Fruit fly (Drosophila melanogaster) whole organism, embryonic: Measurements from ENCODE around the gene CG44158.

ENCODE experiments used
- Blimp-1 ChIP-seq: fragments of 200-800 bp; sonication (Bioruptor generic); optimal IDR thresholded peaks from 3 replicates; lab custom pipeline; 2018; ENCODE audit warnings: missing biosample characterization, missing genetic modification characterization, mild to moderate bottlenecking, moderate library complexity, missing genetic modification reagents
- BtbVII ChIP-seq: fragments of 200-800 bp; sonication (Bioruptor generic); optimal IDR thresholded peaks from 3 replicates; lab custom pipeline; 2017; ENCODE audit warnings: missing biosample characterization, mild to moderate bottlenecking, missing genetic modification characterization
- CG10321 ChIP-seq: fragments of 200-800 bp; sonication (Bioruptor generic); IDR thresholded peaks from 2 replicates; pipeline ENCODE4 v1.3.6; 2022; ENCODE audit warnings: missing biosample characterization, missing genetic modification characterization
- CG10543 ChIP-seq: fragments of 200-800 bp; sonication (Bioruptor generic); optimal IDR thresholded peaks from 3 replicates; lab custom pipeline; 2017; ENCODE audit warnings: missing biosample characterization, mild to moderate bottlenecking, missing genetic modification characterization, moderate library complexity
- CG11398 ChIP-seq: fragments of 200-800 bp; sonication (Bioruptor generic); optimal IDR thresholded peaks from 2 replicates; lab custom pipeline; 2016; ENCODE audit warnings: missing biosample characterization, missing genetic modification characterization
- CG11456 ChIP-seq: fragments of 200-800 bp; sonication (Bioruptor generic); IDR thresholded peaks from 3 replicates; pipeline ENCODE4 v1.3.6; 2022; ENCODE audit warnings: missing biosample characterization, missing genetic modification characterization
- CG11723 ChIP-seq: fragments of 200-800 bp; sonication (Bioruptor generic); optimal IDR thresholded peaks from 2 replicates; lab custom pipeline; 2017; ENCODE audit warnings: missing biosample characterization, mild to moderate bottlenecking, missing genetic modification characterization
- CG12155 ChIP-seq: fragments of 200-800 bp; sonication (Bioruptor generic); optimal IDR thresholded peaks from 3 replicates; lab custom pipeline; 2016; ENCODE audit warnings: missing biosample characterization, missing genetic modification characterization
- CG12391 ChIP-seq: fragments of 200-800 bp; sonication (Bioruptor generic); optimal IDR thresholded peaks from 3 replicates; lab custom pipeline; 2018; ENCODE audit warnings: missing biosample characterization, mild to moderate bottlenecking, missing genetic modification characterization, moderate library complexity
- CG15601 ChIP-seq: fragments of 200-800 bp; sonication (Bioruptor generic); optimal IDR thresholded peaks from 3 replicates; lab custom pipeline; 2019; ENCODE audit warnings: missing biosample characterization, mild to moderate bottlenecking, missing genetic modification characterization, moderate library complexity
- CG17802 ChIP-seq: fragments of 200-800 bp; sonication (Bioruptor generic); optimal IDR thresholded peaks from 2 replicates; lab custom pipeline; 2018; ENCODE audit warnings: missing biosample characterization, mild to moderate bottlenecking, missing genetic modification characterization, moderate library complexity
- CG17912 ChIP-seq: fragments of 200-800 bp; sonication (Bioruptor generic); optimal IDR thresholded peaks from 2 replicates; lab custom pipeline; 2018; ENCODE audit warnings: missing biosample characterization, mild to moderate bottlenecking, missing genetic modification characterization
- CG31224 ChIP-seq: fragments of 200-800 bp; sonication (Bioruptor generic); IDR thresholded peaks from 2 replicates; pipeline ENCODE4 v1.3.6; 2022; ENCODE audit warnings: missing biosample characterization, missing genetic modification characterization
- CG3407 ChIP-seq: fragments of 200-800 bp; sonication (Bioruptor generic); optimal IDR thresholded peaks from 2 replicates; lab custom pipeline; 2018; ENCODE audit warnings: missing biosample characterization, mild to moderate bottlenecking, missing genetic modification characterization
- CG4854 ChIP-seq: fragments of 200-800 bp; sonication (Bioruptor generic); optimal IDR thresholded peaks from 2 replicates; lab custom pipeline; 2016; ENCODE audit warnings: missing biosample characterization, missing genetic modification characterization, inconsistent platforms
- CG6813 ChIP-seq: fragments of 200-800 bp; sonication (Bioruptor generic); optimal IDR thresholded peaks from 2 replicates; lab custom pipeline; 2017; ENCODE audit warnings: missing biosample characterization, missing genetic modification characterization, mild to moderate bottlenecking, moderate library complexity, missing genetic modification reagents
- CG7271 ChIP-seq: fragments of 200-800 bp; sonication (Bioruptor generic); optimal IDR thresholded peaks from 2 replicates; lab custom pipeline; 2018; ENCODE audit warnings: missing biosample characterization, mild to moderate bottlenecking, missing genetic modification characterization, moderate library complexity
- CG7928 ChIP-seq: fragments of 200-800 bp; sonication (Bioruptor generic); optimal IDR thresholded peaks from 2 replicates; lab custom pipeline; 2017; ENCODE audit warnings: missing biosample characterization, mild to moderate bottlenecking, missing genetic modification characterization
- CG9727 ChIP-seq: fragments of 200-800 bp; sonication (Bioruptor generic); optimal IDR thresholded peaks from 3 replicates; lab custom pipeline; 2017; ENCODE audit warnings: missing biosample characterization, mild to moderate bottlenecking, missing genetic modification characterization
- CG9797 ChIP-seq: fragments of 200-800 bp; sonication (Bioruptor generic); optimal IDR thresholded peaks from 3 replicates; lab custom pipeline; 2018; ENCODE audit warnings: missing biosample characterization, mild to moderate bottlenecking, missing genetic modification characterization
- CG9932 ChIP-seq: fragments of 200-800 bp; sonication (Bioruptor generic); IDR thresholded peaks from 2 replicates; pipeline ENCODE4 v1.3.6; 2022; ENCODE audit warnings: missing biosample characterization, missing genetic modification characterization
- CTCF ChIP-seq: fragments of 200-800 bp; sonication (Bioruptor generic); optimal IDR thresholded peaks from 2 replicates; lab custom pipeline; 2017; ENCODE audit warnings: missing biosample characterization, mild to moderate bottlenecking, missing genetic modification characterization, moderate library complexity
- Camta ChIP-seq: fragments of 200-800 bp; sonication (Bioruptor generic); optimal IDR thresholded peaks from 2 replicates; lab custom pipeline; 2016; ENCODE audit warnings: missing biosample characterization, missing genetic modification characterization
- Dek ChIP-seq: fragments of 200-800 bp; sonication (Bioruptor generic); optimal IDR thresholded peaks from 3 replicates; lab custom pipeline; 2019; ENCODE audit warnings: missing biosample characterization, mild to moderate bottlenecking, missing genetic modification characterization, moderate library complexity
- Dip3 ChIP-seq: fragments of 200-800 bp; sonication (Bioruptor generic); optimal IDR thresholded peaks from 3 replicates; lab custom pipeline; 2016; ENCODE audit warnings: missing biosample characterization, missing genetic modification characterization
- E2f1 ChIP-seq: fragments of 200-800 bp; sonication (Bioruptor generic); IDR thresholded peaks from 2 replicates; pipeline ENCODE4 v1.3.6; 2022; ENCODE audit warnings: missing biosample characterization, missing genetic modification characterization
- Eip74EF ChIP-seq, 2 experiments: fragments of 200-800 bp in 1 of 2; fragments of >200 bp in 1 of 2; sonication (Bioruptor generic) in 1 of 2; optimal IDR thresholded peaks; 2 replicates each; lab custom pipeline; 2017 to 2019; ENCODE audit warnings: missing biosample characterization in 2 of 2, missing genetic modification characterization in 2 of 2, mild to moderate bottlenecking in 1 of 2, moderate library complexity in 1 of 2
- Fer1 ChIP-seq: fragments of 200-800 bp; sonication (Bioruptor generic); optimal IDR thresholded peaks from 2 replicates; lab custom pipeline; 2017; ENCODE audit warnings: missing biosample characterization, mild to moderate bottlenecking, missing genetic modification characterization
- GATAe ChIP-seq: fragments of 200-800 bp; sonication (Bioruptor generic); conservative IDR thresholded peaks from 2 replicates; pipeline ENCODE4 v1.3.6; 2022; ENCODE audit warnings: missing biosample characterization, missing genetic modification characterization
- Max ChIP-seq: fragments of 200-800 bp; sonication (Bioruptor generic); optimal IDR thresholded peaks from 2 replicates; lab custom pipeline; 2016; ENCODE audit warnings: missing biosample characterization, mild to moderate bottlenecking, missing genetic modification characterization
- Optix ChIP-seq: fragments of 200-800 bp; sonication (Bioruptor generic); IDR thresholded peaks from 3 replicates; pipeline ENCODE4 v1.3.6; 2022; ENCODE audit warnings: missing biosample characterization, missing genetic modification characterization
- Sox102F ChIP-seq: fragments of 200-800 bp; sonication (Bioruptor generic); optimal IDR thresholded peaks from 2 replicates; lab custom pipeline; 2018; ENCODE audit warnings: missing biosample characterization, mild to moderate bottlenecking, missing genetic modification characterization, moderate library complexity
- ase ChIP-seq: fragments of 200-800 bp; sonication (Bioruptor generic); IDR thresholded peaks from 3 replicates; pipeline ENCODE4 v1.3.6; 2022; ENCODE audit warnings: missing biosample characterization, missing genetic modification characterization
- dimm ChIP-seq: fragments of 200-800 bp; sonication (Bioruptor generic); IDR thresholded peaks from 2 replicates; pipeline ENCODE4 v1.3.6; 2022; ENCODE audit warnings: missing biosample characterization, missing genetic modification characterization
- eyg ChIP-seq: fragments of 200-800 bp; sonication (Bioruptor generic); optimal IDR thresholded peaks from 3 replicates; lab custom pipeline; 2016; ENCODE audit warnings: missing biosample characterization, missing genetic modification characterization
- gce ChIP-seq: fragments of 200-800 bp; sonication (Bioruptor generic); IDR thresholded peaks from 3 replicates; pipeline ENCODE4 v1.3.6; 2022; ENCODE audit warnings: missing biosample characterization, missing genetic modification characterization
- kni ChIP-seq: fragments of 200-800 bp; sonication (Bioruptor generic); optimal IDR thresholded peaks from 3 replicates; lab custom pipeline; 2017; ENCODE audit warnings: mild to moderate bottlenecking, missing biosample characterization, missing genetic modification reagents, missing genetic modification characterization
- otp ChIP-seq: fragments of 200-800 bp; sonication (Bioruptor generic); IDR thresholded peaks from 3 replicates; pipeline ENCODE4, ENCODE4 v1.3.6; 2022; ENCODE audit warnings: missing biosample characterization, missing genetic modification characterization
- pan ChIP-seq, 4 experiments: fragments of >200 bp in 3 of 4; fragments of 200-800 bp in 1 of 4; sonication (Bioruptor generic) in 1 of 4; optimal IDR thresholded peaks in 3 of 4; IDR thresholded peaks in 1 of 4; 2 replicates each; pipeline versions ENCODE4 v1.3.6 to Lab custom; 2017 to 2022; ENCODE audit warnings: missing biosample characterization in 2 of 4, missing genetic modification characterization in 2 of 4, mixed read lengths in 1 of 4
- pros ChIP-seq: fragments of 200-800 bp; sonication (Bioruptor generic); optimal IDR thresholded peaks from 3 replicates; lab custom pipeline; 2019; ENCODE audit warnings: missing biosample characterization, mild to moderate bottlenecking, missing genetic modification characterization, moderate library complexity
- sob ChIP-seq: fragments of 200-800 bp; sonication (Bioruptor generic); IDR thresholded peaks from 2 replicates; pipeline ENCODE4 v1.3.6; 2022; ENCODE audit warnings: missing biosample characterization, missing genetic modification characterization
- sr ChIP-seq: fragments of 200-800 bp; sonication (Bioruptor generic); IDR thresholded peaks from 3 replicates; pipeline ENCODE4 v1.3.6; 2022; ENCODE audit warnings: missing biosample characterization, missing genetic modification characterization
- tll ChIP-seq, 2 experiments: fragments of 200-800 bp in 1 of 2; fragments of >200 bp in 1 of 2; sonication (Bioruptor generic) in 1 of 2; optimal IDR thresholded peaks; 2 replicates each; lab custom pipeline; 2017 to 2019; ENCODE audit warnings: missing biosample characterization in 2 of 2, missing genetic modification characterization in 2 of 2, mild to moderate bottlenecking in 1 of 2, moderate library complexity in 1 of 2
- tna ChIP-seq: fragments of 200-800 bp; sonication (Bioruptor generic); IDR thresholded peaks from 2 replicates; pipeline ENCODE4 v1.3.6; 2022; ENCODE audit warnings: missing biosample characterization, missing genetic modification characterization; ENCODE audit not compliant: partially characterized antibody
- vvl ChIP-seq: fragments of 200-800 bp; sonication (Bioruptor generic); IDR thresholded peaks from 2 replicates; pipeline ENCODE4 v1.3.6; 2022; ENCODE audit warnings: missing biosample characterization, missing genetic modification characterization
- yki ChIP-seq: fragments of >200 bp; optimal IDR thresholded peaks from 3 replicates; lab custom pipeline; 2018
- zen2 ChIP-seq: fragments of 200-800 bp; sonication (Bioruptor generic); IDR thresholded peaks from 3 replicates; pipeline ENCODE4 v1.3.6; 2022; ENCODE audit warnings: missing biosample characterization, missing genetic modification characterization; ENCODE audit not compliant: partially characterized antibody
- zfh2 ChIP-seq: fragments of 200-800 bp; sonication (Bioruptor generic); optimal IDR thresholded peaks from 2 replicates; lab custom pipeline; 2016; ENCODE audit warnings: missing biosample characterization, missing genetic modification characterization

Gene CG44158

DNA sequence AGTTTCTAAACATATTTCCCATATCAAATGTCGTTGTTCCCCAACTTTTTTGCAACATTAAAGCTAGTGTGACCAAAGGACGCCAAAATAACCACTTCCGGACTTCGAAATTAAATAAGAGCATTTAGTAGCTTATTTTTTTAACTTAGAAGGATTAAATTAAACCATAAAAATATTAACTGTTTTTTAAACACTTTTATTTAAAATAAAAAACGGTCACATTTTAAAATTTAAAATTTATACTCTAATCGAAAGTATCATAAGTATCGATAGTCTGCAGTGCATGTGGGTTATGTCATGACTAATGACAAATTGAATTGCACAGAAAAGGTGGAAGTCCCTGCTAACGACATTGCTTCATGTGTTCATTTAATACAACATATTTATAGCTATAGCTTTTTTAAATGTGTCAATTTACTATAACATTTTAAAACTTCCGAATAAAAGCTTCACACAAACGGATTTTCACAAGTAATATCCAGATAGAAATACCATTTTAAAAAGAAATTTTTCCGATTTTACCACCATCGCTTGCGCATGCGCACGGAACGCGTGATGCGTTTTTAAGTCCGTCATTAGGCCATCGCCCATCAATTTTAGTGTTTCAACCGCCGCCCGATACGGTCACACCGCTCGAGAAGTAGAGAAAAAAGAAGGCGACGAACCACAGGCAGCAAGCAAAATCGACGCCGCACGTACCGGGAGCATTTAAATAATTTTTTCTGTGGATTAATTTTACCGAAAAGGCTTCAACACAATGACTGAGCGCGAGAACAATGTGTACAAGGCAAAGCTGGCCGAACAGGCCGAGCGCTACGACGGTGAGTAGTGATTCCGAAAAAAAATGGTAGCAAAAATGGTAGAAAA, 33.7 kb downstream of the CG44158 start, which contains the start of the genes CG7156 and 14-3-3epsilon (continued):
- peak; percentile 71 for TF ChIP-seq CG15601 (tag; lab: Kevin White, UChicago)
- TF ChIP-seq GATAe (GFP tag; lab: Robert Waterston, UW): no peak
- TF ChIP-seq E2f1 (GFP tag; lab: Robert Waterston, UW): 0 out of 2 replicates have a peak, but pooled peaks have one; percentile 45
- TF ChIP-seq ase (GFP tag; lab: Robert Waterston, UW): 0 out of 3 replicates have a peak, but pooled peaks have one; percentile 5
- TF ChIP-seq CTCF (GFP tag; lab: Kevin White, UChicago): peak; percentile 66
- TF ChIP-seq CG17912 (GFP tag; lab: Kevin White, UChicago): no peak
- no peak for TF ChIP-seq sr (GFP tag; lab: Robert Waterston, UW)
- peak; percentile 25 for TF ChIP-seq Camta (GFP tag; lab: Kevin White, UChicago)
- TF ChIP-seq dimm (GFP tag; lab: Robert Waterston, UW): no peak
- TF ChIP-seq Blimp-1: no peak
- TF ChIP-seq Dip3: no peak
- 0 out of 2 replicates have a peak, but pooled peaks have one; percentile 3 for TF ChIP-seq CG9932 (GFP tag; lab: Robert Waterston, UW)
- peak; percentile 77 for TF ChIP-seq CG12391 (tag; lab: Kevin White, UChicago)
- no peak for TF ChIP-seq CG10321
- peak; percentile 11 for TF ChIP-seq zfh2 (GFP tag; lab: Kevin White, UChicago)
- no peak for TF ChIP-seq Dek
- TF ChIP-seq yki: no peak
- no peak for TF ChIP-seq pros (GFP tag; lab: Kevin White, UChicago)
- peak; percentile 1 to 80 for TF ChIP-seq tll (GFP tag; optimal IDR thresholded peaks at IDR 0.05; lab: Kevin White, UChicago)
- no peak for TF ChIP-seq CG11723
- peak; percentile 81 for TF ChIP-seq vvl
- peak; percentile 60 for TF ChIP-seq CG9727 (GFP tag; lab: Kevin White, UChicago)
- peak; percentile 47 for TF ChIP-seq Max
- no peak; the same call in 2 of the 3 replicates for TF ChIP-seq CG11456
- no peak for TF ChIP-seq CG11398
- no peak for TF ChIP-seq zen2
- no peak for TF ChIP-seq CG6813
- no peak for TF ChIP-seq CG17802 (tag; lab: Kevin White, UChicago)
- peak; percentile 96 for TF ChIP-seq CG9797 (GFP tag; lab: Kevin White, UChicago)
- peak in 1 of 2 experiments; percentile 22 for TF ChIP-seq Eip74EF (GFP tag; optimal IDR thresholded peaks at IDR 0.05; lab: Kevin White, UChicago)
- peak; percentile 44 for TF ChIP-seq Fer1
- no peak for TF ChIP-seq pan (optimal IDR thresholded peaks at IDR 0.05; lab: Kevin White, UChicago)
- peak in 1 of 2 experiments; percentile 59 for TF ChIP-seq pan (GFP tag; optimal IDR thresholded peaks at IDR 0.05 in 1 of 2, IDR thresholded peaks at IDR 0.05 in 1 of 2)
- no peak for TF ChIP-seq Sox102F (GFP tag; lab: Kevin White, UChicago)
- 0 out of 3 replicates have a peak, but pooled peaks have one; percentile 19 for TF ChIP-seq otp (GFP tag; lab: Robert Waterston, UW)
- no peak for TF ChIP-seq gce
- no peak for TF ChIP-seq CG10543 (GFP tag; lab: Kevin White, UChicago)
- TF ChIP-seq CG7271 (tag; lab: Kevin White, UChicago): peak; percentile 57
- peak; percentile 57 for TF ChIP-seq CG12155 (GFP tag; lab: Kevin White, UChicago)
- no peak for TF ChIP-seq CG7928 (GFP tag; lab: Kevin White, UChicago)
- no peak for TF ChIP-seq tna
- TF ChIP-seq kni (GFP tag; lab: Kevin White, UChicago): no peak
- TF ChIP-seq CG4854 (GFP tag; lab: Kevin White, UChicago): no peak
- TF ChIP-seq CG31224: no peak
- no peak for TF ChIP-seq Optix (GFP tag; lab: Robert Waterston, UW)
- peak; percentile 20; the same call in 1 of the 2 replicates for TF ChIP-seq sob (GFP tag; lab: Robert Waterston, UW)
- TF ChIP-seq CG3407: no peak
- no peak for TF ChIP-seq eyg
- TF ChIP-seq BtbVII: peak; percentile 25
